Fruit fly (Drosophila melanogaster): Measurements from ENCODE around the gene CG2656.
A peak's percentile ranks its signal among the peaks of the same experiment; 100 is the strongest.

The CG2656 gene

DNA sequence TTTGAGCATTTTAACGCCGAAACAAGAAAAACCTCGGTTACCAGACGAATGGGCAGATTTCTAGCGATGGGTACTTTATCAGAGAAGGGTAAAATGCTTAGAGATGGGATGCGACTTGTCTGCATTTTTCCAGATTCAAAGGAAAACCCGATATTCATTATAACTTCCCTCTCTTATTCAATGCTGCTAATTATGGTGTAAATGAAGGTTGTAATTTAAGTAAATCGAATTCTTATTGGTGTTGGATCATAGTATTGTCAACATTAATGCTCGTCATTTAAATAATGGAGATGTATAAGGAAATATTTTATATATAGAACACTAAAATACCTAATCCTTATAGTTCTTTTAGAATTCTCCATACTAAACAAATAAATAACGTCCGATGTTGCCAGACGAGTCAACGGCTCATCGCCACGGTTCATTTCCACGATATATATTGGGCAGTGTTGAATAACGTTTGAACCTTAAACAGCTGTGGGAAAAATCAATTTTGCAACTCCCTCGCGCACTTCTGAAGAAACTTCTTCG, 20.4 kb upstream of the CG2656 start, which contains the start of the genes Alh and CG10098 (continued):
- peak; percentile 73 for TF ChIP-seq CG17328 (GFP tag; IDR thresholded peaks at IDR 0.05)
- TF ChIP-seq stc (GFP tag; IDR thresholded peaks at IDR 0.05) = peak; percentile 32; the same call in 1 of the 2 replicates
- peak; percentile 55 for TF ChIP-seq CG9437 (GFP tag; optimal IDR thresholded peaks at IDR 0.05)
- TF ChIP-seq CG10654 (GFP tag; optimal IDR thresholded peaks at IDR 0.05) = peak; percentile 82
- TF ChIP-seq schlank (tag; optimal IDR thresholded peaks at IDR 0.05) = peak; percentile 49
- TF ChIP-seq Trl (optimal IDR thresholded peaks at IDR 0.05) = no peak
- TF ChIP-seq Trl (GFP tag; optimal IDR thresholded peaks at IDR 0.05) = peak; percentile 79
- TF ChIP-seq her (GFP tag; optimal IDR thresholded peaks at IDR 0.05) = peak; percentile 58
- peak in 1 of 2 experiments; percentile 44 for TF ChIP-seq Eip74EF (GFP tag; optimal IDR thresholded peaks at IDR 0.05)
- peak; percentile 86 for TF ChIP-seq luna (GFP tag; optimal IDR thresholded peaks at IDR 0.05)
- peak; percentile 84 for TF ChIP-seq B-H2 (GFP tag; optimal IDR thresholded peaks at IDR 0.05)
- TF ChIP-seq CG11085 (GFP tag; IDR thresholded peaks at IDR 0.05) = peak; percentile 66; the same call in 1 of the 2 replicates
- TF ChIP-seq row (GFP tag; IDR thresholded peaks at IDR 0.05) = peak; percentile 90
- TF ChIP-seq CG7963 (GFP tag; IDR thresholded peaks at IDR 0.05; ENCODE audit: partially characterized antibody) = no peak
- TF ChIP-seq CG9817 (tag; optimal IDR thresholded peaks at IDR 0.05) = peak; percentile 91
- peak; percentile 78 for TF ChIP-seq CG16863 (GFP tag; optimal IDR thresholded peaks at IDR 0.05)
- TF ChIP-seq Dip2 (GFP tag; IDR thresholded peaks at IDR 0.05) = no peak
- TF ChIP-seq CG12071 (GFP tag; optimal IDR thresholded peaks at IDR 0.05) = no peak
- TF ChIP-seq stwl (tag; optimal IDR thresholded peaks at IDR 0.05) = peak; percentile 40
- TF ChIP-seq NfI (GFP tag; optimal IDR thresholded peaks at IDR 0.05) = peak; percentile 82
- no peak; the same call in 1 of the 2 replicates for TF ChIP-seq ato (GFP tag; IDR thresholded peaks at IDR 0.05; ENCODE audit: partially characterized antibody)
- peak; percentile 47 for TF ChIP-seq btn (GFP tag; optimal IDR thresholded peaks at IDR 0.05)
- peak; percentile 91 for TF ChIP-seq CG7786 (GFP tag; optimal IDR thresholded peaks at IDR 0.05)
- TF ChIP-seq mirr (GFP tag; optimal IDR thresholded peaks at IDR 0.05) = no peak
- TF ChIP-seq Aef1 (GFP tag; IDR thresholded peaks at IDR 0.05) = peak; percentile 50
- peak; percentile 41 for TF ChIP-seq CG3163 (GFP tag; optimal IDR thresholded peaks at IDR 0.05)
- no peak for TF ChIP-seq dan (GFP tag; IDR thresholded peaks at IDR 0.05)
- peak; percentile 77 for TF ChIP-seq fd3F (GFP tag; optimal IDR thresholded peaks at IDR 0.05)
- peak; percentile 83 for TF ChIP-seq Dad (GFP tag; optimal IDR thresholded peaks at IDR 0.05)
- TF ChIP-seq Doc2 (GFP tag; IDR thresholded peaks at IDR 0.05) = no peak
- TF ChIP-seq CG10959 (GFP tag; IDR thresholded peaks at IDR 0.05) = peak; percentile 60
- peak; percentile 75; the same call in 2 of the 3 replicates for TF ChIP-seq otp (GFP tag; IDR thresholded peaks at IDR 0.05)
- TF ChIP-seq CG34224 (GFP tag; IDR thresholded peaks at IDR 0.05; ENCODE audit: partially characterized antibody) = peak; percentile 63; the same call in 2 of the 3 replicates
- TF ChIP-seq BtbVII (GFP tag; optimal IDR thresholded peaks at IDR 0.05) = no peak
- peak; percentile 40 for TF ChIP-seq kah (GFP tag; optimal IDR thresholded peaks at IDR 0.05)
- peak; percentile 48; the same call in 2 of the 3 replicates for TF ChIP-seq CG14050 (GFP tag; IDR thresholded peaks at IDR 0.05)
- TF ChIP-seq jigr1 (GFP tag; IDR thresholded peaks at IDR 0.05) = no peak; the same call in 2 of the 3 replicates
- peak; percentile 67 for TF ChIP-seq gro (GFP tag; optimal IDR thresholded peaks at IDR 0.05)
- peak; percentile 56; the same call in 1 of the 2 replicates for TF ChIP-seq gt (GFP tag; IDR thresholded peaks at IDR 0.05)
- peak; percentile 74 for TF ChIP-seq maf-S (GFP tag; optimal IDR thresholded peaks at IDR 0.05)
- peak; percentile 54 for TF ChIP-seq B-H1 (GFP tag; IDR thresholded peaks at IDR 0.05)
- no peak for TF ChIP-seq CG14965 (GFP tag; optimal IDR thresholded peaks at IDR 0.05; ENCODE audit: borderline replicate concordance)
- peak; percentile 9 for TF ChIP-seq cg (GFP tag; optimal IDR thresholded peaks at IDR 0.05)
- peak; percentile 23; the same call in 1 of the 3 replicates for TF ChIP-seq Optix (GFP tag; IDR thresholded peaks at IDR 0.05)
- TF ChIP-seq Sry-δ (GFP tag; optimal IDR thresholded peaks at IDR 0.05) = peak; percentile 99
- TF ChIP-seq nerfin-2 (GFP tag; IDR thresholded peaks at IDR 0.05; ENCODE audit: partially characterized antibody) = peak; percentile 44; the same call in 1 of the 2 replicates
- peak; percentile 70 for TF ChIP-seq dmrt99B (tag; optimal IDR thresholded peaks at IDR 0.05)
- peak; percentile 70 for TF ChIP-seq CG8290 (GFP tag; optimal IDR thresholded peaks at IDR 0.05)
- peak; percentile 46 to 69 for TF ChIP-seq CG8290 (tag; optimal IDR thresholded peaks at IDR 0.05)
- peak; percentile 91 for TF ChIP-seq CoRest (tag; optimal IDR thresholded peaks at IDR 0.05)
